Worm (Caenorhabditis elegans) whole organism, L4 larva: ENCODE measurements around the gene ZK666.8.
A peak's percentile ranks its signal among the peaks of the same experiment; 100 is the strongest.

Experiments
- D1046.2 ChIP-seq: fragments of 200-800 bp; sonication (Bioruptor generic); IDR thresholded peaks from 2 replicates; pipeline ENCODE4 v1.3.6; 2022; ENCODE audit warnings: missing genetic modification characterization, missing compliant biosample characterization
- T20F7.1 ChIP-seq: fragments of 200-800 bp; sonication (Bioruptor generic); optimal IDR thresholded peaks from 2 replicates; lab custom pipeline; 2018; ENCODE audit warnings: mild to moderate bottlenecking, missing genetic modification characterization, missing compliant biosample characterization
- Y5F2A.4 ChIP-seq: fragments of 200-800 bp; sonication (Bioruptor generic); optimal IDR thresholded peaks from 2 replicates; lab custom pipeline; 2018; ENCODE audit warnings: mild to moderate bottlenecking, missing genetic modification characterization, missing compliant biosample characterization
- ceh-82 ChIP-seq: sonication (generic microtip); optimal IDR thresholded peaks from 2 replicates; lab custom pipeline; 2017; ENCODE audit warnings: missing biosample characterization, missing genetic modification characterization
- daf-16 ChIP-seq, 3 experiments: sonication (generic microtip); optimal IDR thresholded peaks; 2 replicates each; lab custom pipeline; 2016 to 2017; ENCODE audit warnings: missing genetic modification characterization in 3 of 3, missing genetic modification reagents in 3 of 3, mild to moderate bottlenecking in 2 of 3, missing compliant biosample characterization in 2 of 3, missing biosample characterization in 1 of 3, moderate library complexity in 1 of 3
- dpl-1 ChIP-seq: fragments of 150-350 bp; optimal IDR thresholded peaks from 2 replicates; lab custom pipeline; 2014; ENCODE audit warnings: missing biosample characterization, missing genetic modification reagents, missing genetic modification characterization
- egl-27 ChIP-seq: sonication (generic microtip); optimal IDR thresholded peaks from 3 replicates; lab custom pipeline; 2017; ENCODE audit warnings: missing biosample characterization, missing genetic modification reagents, missing genetic modification characterization
- jun-1 ChIP-seq: fragments of 150-350 bp; optimal IDR thresholded peaks from 2 replicates; lab custom pipeline; 2014; ENCODE audit warnings: missing biosample characterization, missing genetic modification reagents, missing genetic modification characterization
- lsy-2 ChIP-seq, 2 experiments: fragments of 150-350 bp in 1 of 2; sonication (generic microtip) in 1 of 2; optimal IDR thresholded peaks; 2 replicates each; lab custom pipeline; 2014 to 2017; ENCODE audit warnings: missing biosample characterization in 2 of 2, missing genetic modification characterization in 2 of 2
- saeg-2 ChIP-seq: fragments of 200-800 bp; sonication (Bioruptor generic); IDR thresholded peaks from 2 replicates; pipeline ENCODE4 v1.3.6; 2022; ENCODE audit warnings: missing genetic modification reagents, missing genetic modification characterization, missing compliant biosample characterization

ce11 chrII:10446300-10446699 is 46.6 kb downstream of the ZK666.8 start:
- TF ChIP-seq dpl-1 (GFP tag; lab: Kevin White, UChicago) (no peak), egl-27 (tag; lab: Kevin White, UChicago) (no peak), lsy-2 (tag; optimal IDR thresholded peaks at IDR 0.05; lab: Kevin White, UChicago) (peak in 1 of 2 experiments; percentile 29), daf-16 (GFP tag; optimal IDR thresholded peaks at IDR 0.05; lab: Kevin White, UChicago) (peak in 1 of 2 experiments; percentile 55), daf-16 (tag; optimal IDR thresholded peaks at IDR 0.05; lab: Kevin White, UChicago) (peak; percentile 21), saeg-2 (GFP tag; lab: Robert Waterston, UW) (no peak), D1046.2 (GFP tag; lab: Robert Waterston, UW) (no peak), T20F7.1 (GFP tag; lab: Kevin White, UChicago) (no peak), ceh-82 (no peak), jun-1 (no peak), Y5F2A.4 (no peak)
